Fruit fly (Drosophila melanogaster): ENCODE results near the gene CG33178.

Gene CG33178

dm6 chrX:15076038-15076575, 6.5 kb upstream of the CG33178 start, which contains the start of gene Lsd-2 (continued):
- peak; percentile 29 for TF ChIP-seq CG15696 (tag; optimal IDR thresholded peaks at IDR 0.05)
- no peak for TF ChIP-seq dm (GFP tag; optimal IDR thresholded peaks at IDR 0.05)
- no peak for TF ChIP-seq CG13296 (GFP tag; optimal IDR thresholded peaks at IDR 0.05)
- no peak for TF ChIP-seq crol (GFP tag; IDR thresholded peaks at IDR 0.05)
- TF ChIP-seq CG6254 (GFP tag; optimal IDR thresholded peaks at IDR 0.05): no peak
- TF ChIP-seq Hmx (GFP tag; optimal IDR thresholded peaks at IDR 0.05): no peak
- no peak for TF ChIP-seq CG4820 (GFP tag; optimal IDR thresholded peaks at IDR 0.05)
- TF ChIP-seq CG17802 (tag; optimal IDR thresholded peaks at IDR 0.05): no peak
- peak; percentile 49 for TF ChIP-seq Nf-YC (tag; optimal IDR thresholded peaks at IDR 0.05)
- TF ChIP-seq Tbp (GFP tag; optimal IDR thresholded peaks at IDR 0.05): no peak
- peak; percentile 90 for TF ChIP-seq Jarid2 (GFP tag; optimal IDR thresholded peaks at IDR 0.05)
- TF ChIP-seq fd3F (GFP tag; optimal IDR thresholded peaks at IDR 0.05): no peak
- peak; percentile 24 for TF ChIP-seq kni (GFP tag; optimal IDR thresholded peaks at IDR 0.05)
- TF ChIP-seq CG2712 (tag; optimal IDR thresholded peaks at IDR 0.05): no peak
- peak; percentile 24 for TF ChIP-seq CG6813 (GFP tag; optimal IDR thresholded peaks at IDR 0.05)
- TF ChIP-seq unpg (GFP tag; optimal IDR thresholded peaks at IDR 0.05): no peak
- no peak for TF ChIP-seq CG18011 (GFP tag; optimal IDR thresholded peaks at IDR 0.05)
- TF ChIP-seq gcm2 (GFP tag; optimal IDR thresholded peaks at IDR 0.05): no peak
- no peak for TF ChIP-seq fd64A (GFP tag; optimal IDR thresholded peaks at IDR 0.05)
- TF ChIP-seq bowl (GFP tag; IDR thresholded peaks at IDR 0.05): no peak
- TF ChIP-seq zen2 (GFP tag; IDR thresholded peaks at IDR 0.05; ENCODE audit: partially characterized antibody): no peak
- TF ChIP-seq E2f1 (GFP tag; IDR thresholded peaks at IDR 0.05): no peak
- TF ChIP-seq CG9609 (GFP tag; optimal IDR thresholded peaks at IDR 0.05): no peak
- TF ChIP-seq oc (tag; optimal IDR thresholded peaks at IDR 0.05): peak; percentile 38
- no peak; the same call in 1 of the 2 replicates for TF ChIP-seq CG1024 (GFP tag; IDR thresholded peaks at IDR 0.05)
- TF ChIP-seq ewg (GFP tag; optimal IDR thresholded peaks at IDR 0.05): no peak
- no peak for TF ChIP-seq CG6765 (GFP tag; optimal IDR thresholded peaks at IDR 0.05)
- peak; percentile 27 for TF ChIP-seq mam (GFP tag; optimal IDR thresholded peaks at IDR 0.05)
- no peak for TF ChIP-seq lbe (GFP tag; optimal IDR thresholded peaks at IDR 0.05)
- no peak for TF ChIP-seq tup (GFP tag; optimal IDR thresholded peaks at IDR 0.05)
- TF ChIP-seq Sry-β (GFP tag; optimal IDR thresholded peaks at IDR 0.05): peak; percentile 96
- no peak for TF ChIP-seq CG12219 (GFP tag; optimal IDR thresholded peaks at IDR 0.05)
- TF ChIP-seq amos (GFP tag; IDR thresholded peaks at IDR 0.05; ENCODE audit: partially characterized antibody): peak; percentile 46; the same call in 1 of the 2 replicates
- peak; percentile 63 for TF ChIP-seq lab (GFP tag; optimal IDR thresholded peaks at IDR 0.05)
- no peak for TF ChIP-seq Max (GFP tag; optimal IDR thresholded peaks at IDR 0.05)
- no peak for TF ChIP-seq CG3407 (GFP tag; optimal IDR thresholded peaks at IDR 0.05)
- no peak for TF ChIP-seq yki (optimal IDR thresholded peaks at IDR 0.05)
- TF ChIP-seq prd (optimal IDR thresholded peaks at IDR 0.05): no peak
- peak; percentile 39; the same call in 2 of the 3 replicates for TF ChIP-seq prd (GFP tag; IDR thresholded peaks at IDR 0.05)
- TF ChIP-seq grau (tag; optimal IDR thresholded peaks at IDR 0.05): peak; percentile 33
- no peak for TF ChIP-seq CG2875 (GFP tag; optimal IDR thresholded peaks at IDR 0.05)
- TF ChIP-seq Awh (GFP tag; IDR thresholded peaks at IDR 0.05): 0 out of 2 replicates have a peak, but pooled peaks have one; percentile 46
- TF ChIP-seq CG4854 (GFP tag; optimal IDR thresholded peaks at IDR 0.05): no peak
- peak; percentile 74 for TF ChIP-seq CG12769 (tag; optimal IDR thresholded peaks at IDR 0.05)
- no peak for TF ChIP-seq CG11560 (tag; IDR thresholded peaks at IDR 0.05)
- no peak for TF ChIP-seq usp (GFP tag; optimal IDR thresholded peaks at IDR 0.05)
- TF ChIP-seq peb (GFP tag; IDR thresholded peaks at IDR 0.05): no peak
- no peak for TF ChIP-seq run (tag; optimal IDR thresholded peaks at IDR 0.05)
- TF ChIP-seq Ada2b (GFP tag; IDR thresholded peaks at IDR 0.05): no peak
- no peak; the same call in 1 of the 2 replicates for TF ChIP-seq MBD-R2 (GFP tag; IDR thresholded peaks at IDR 0.05)
- peak; percentile 80 for TF ChIP-seq CG9215 (GFP tag; IDR thresholded peaks at IDR 0.05)

Measured in whole organism, embryonic.